Fruit fly (Drosophila melanogaster) whole organism, prepupa: ENCODE measurements around the gene dpr6.
A peak's percentile ranks its signal among the peaks of the same experiment; 100 is the strongest.

Experiments used
- CG4318 ChIP-seq: fragments of 200-800 bp; sonication (Bioruptor generic); optimal IDR thresholded peaks from 3 replicates; lab custom pipeline; 2017; ENCODE audit warnings: missing biosample characterization, mild to moderate bottlenecking, missing genetic modification characterization
- CG6276 ChIP-seq: fragments of 200-800 bp; sonication (Bioruptor generic); optimal IDR thresholded peaks from 2 replicates; lab custom pipeline; 2017; ENCODE audit warnings: missing biosample characterization, mild to moderate bottlenecking, missing genetic modification characterization
- CG6792 ChIP-seq: fragments of 200-800 bp; sonication (Bioruptor generic); optimal IDR thresholded peaks from 3 replicates; lab custom pipeline; 2016; ENCODE audit warnings: missing biosample characterization, missing genetic modification characterization
- CG8319 ChIP-seq: fragments of 200-800 bp; sonication (Bioruptor generic); optimal IDR thresholded peaks from 3 replicates; lab custom pipeline; 2016; ENCODE audit warnings: missing biosample characterization, missing genetic modification characterization
- Hr38 ChIP-seq: sonication (Bioruptor generic); optimal IDR thresholded peaks from 2 replicates; lab custom pipeline; 2016; ENCODE audit warnings: missing biosample characterization, missing genetic modification characterization
- Lpt ChIP-seq: fragments of 200-800 bp; sonication (Bioruptor generic); optimal IDR thresholded peaks from 3 replicates; lab custom pipeline; 2016; ENCODE audit warnings: missing biosample characterization, missing genetic modification characterization
- Met ChIP-seq: fragments of 200-800 bp; sonication (Bioruptor generic); optimal IDR thresholded peaks from 3 replicates; lab custom pipeline; 2016; ENCODE audit warnings: missing biosample characterization, missing genetic modification characterization
- OdsH ChIP-seq: fragments of 200-800 bp; sonication (Bioruptor generic); optimal IDR thresholded peaks from 3 replicates; lab custom pipeline; 2016; ENCODE audit warnings: missing biosample characterization, missing genetic modification characterization
- Smox ChIP-seq: fragments of 200-800 bp; sonication (Bioruptor generic); optimal IDR thresholded peaks from 3 replicates; lab custom pipeline; 2016; ENCODE audit warnings: missing biosample characterization, missing genetic modification characterization
- cyc ChIP-seq: fragments of 200-800 bp; sonication (Bioruptor generic); optimal IDR thresholded peaks from 3 replicates; lab custom pipeline; 2016; ENCODE audit warnings: missing biosample characterization, missing genetic modification characterization
- dac ChIP-seq: fragments of 200-800 bp; sonication (Bioruptor generic); optimal IDR thresholded peaks from 2 replicates; lab custom pipeline; 2017; ENCODE audit warnings: missing biosample characterization, mild to moderate bottlenecking, missing genetic modification characterization
- fd59A ChIP-seq: fragments of 200-800 bp; sonication (Bioruptor generic); optimal IDR thresholded peaks from 2 replicates; lab custom pipeline; 2017; ENCODE audit warnings: missing biosample characterization, mild to moderate bottlenecking, missing genetic modification characterization, missing genetic modification reagents
- fkh ChIP-seq: fragments of 200-800 bp; sonication (Bioruptor generic); optimal IDR thresholded peaks from 3 replicates; lab custom pipeline; 2017; ENCODE audit warnings: missing biosample characterization, mild to moderate bottlenecking, missing genetic modification characterization, moderate library complexity
- vri ChIP-seq: fragments of 200-800 bp; sonication (Bioruptor generic); optimal IDR thresholded peaks from 3 replicates; lab custom pipeline; 2016; ENCODE audit warnings: missing biosample characterization, mild to moderate bottlenecking, missing genetic modification characterization

dm6 chr3L:10092278-10092903 lies 117.9 kb downstream of the dpr6 start, which contains the start of gene CG32053:
- TF ChIP-seq cyc (GFP tag; lab: Kevin White, UChicago) (no peak), Lpt (GFP tag; lab: Kevin White, UChicago) (no peak), Hr38 (GFP tag; lab: Kevin White, UChicago) (no peak), fkh (GFP tag; lab: Kevin White, UChicago) (peak; percentile 44), fd59A (no peak), CG6276 (no peak), vri (GFP tag; lab: Kevin White, UChicago) (no peak), Smox (GFP tag; lab: Kevin White, UChicago) (no peak), dac (GFP tag; lab: Kevin White, UChicago) (no peak), OdsH (GFP tag; lab: Kevin White, UChicago) (no peak), CG8319 (no peak), Met (GFP tag; lab: Kevin White, UChicago) (no peak), CG6792 (no peak), CG4318 (GFP tag; lab: Kevin White, UChicago) (no peak)
